Fruit fly (Drosophila melanogaster) Kc167 (cell line): ENCODE measurements around the gene CG44094.

Experiments used
- Myc ChIP-seq: fragments of >200 bp; optimal IDR thresholded peaks from 2 replicates; lab custom pipeline; 2017; ENCODE audit warnings: missing external identifiers
- Sin3A ChIP-seq: fragments of >200 bp; optimal IDR thresholded peaks from 2 replicates; lab custom pipeline; 2018; ENCODE audit warnings: missing external identifiers
- h ChIP-seq: fragments of >200 bp; optimal IDR thresholded peaks from 3 replicates; lab custom pipeline; 2018; ENCODE audit warnings: missing external identifiers
- insv ChIP-seq: fragments of >200 bp; optimal IDR thresholded peaks from 3 replicates; lab custom pipeline; 2018; ENCODE audit warnings: missing external identifiers
- psq ChIP-seq: fragments of >200 bp; optimal IDR thresholded peaks from 2 replicates; lab custom pipeline; 2017; ENCODE audit warnings: missing external identifiers
- ttk ChIP-seq: sonication (Bioruptor generic); optimal IDR thresholded peaks from 2 replicates; lab custom pipeline; 2017; ENCODE audit warnings: missing external identifiers

Gene CG44094

DNA sequence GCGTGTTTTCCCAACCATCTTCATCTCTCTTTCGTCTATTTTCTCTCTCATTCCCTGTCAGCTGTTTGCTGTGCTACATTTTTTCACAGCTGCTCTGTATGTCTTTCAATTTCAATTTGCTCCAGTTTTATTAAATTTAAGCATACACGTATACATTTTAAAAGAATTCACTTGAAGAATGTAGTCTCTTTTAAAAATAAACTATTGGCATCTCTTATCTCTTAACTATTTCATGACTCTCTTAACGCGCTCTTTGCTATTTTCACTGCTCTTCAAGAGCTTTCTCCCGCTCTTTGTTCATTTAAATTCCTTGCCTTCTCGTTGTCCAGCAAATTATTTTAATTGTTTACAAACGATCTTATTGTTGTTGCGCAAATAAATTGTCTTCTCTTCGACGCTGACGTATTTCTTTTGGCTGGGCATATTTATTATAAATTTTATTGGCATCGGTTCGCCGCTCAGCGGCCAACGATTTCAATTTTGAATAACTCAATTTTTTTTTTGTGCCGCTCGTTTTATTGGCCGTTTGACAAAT lies 3.7 kb upstream of the CG44094 start:
- TF ChIP-seq psq (lab: Kevin White, UChicago), result no peak
- TF ChIP-seq Sin3A (lab: Kevin White, UChicago), result no peak
- TF ChIP-seq h (lab: Kevin White, UChicago), result no peak
- TF ChIP-seq Myc (lab: Kevin White, UChicago), result no peak
- TF ChIP-seq ttk, result no peak
- no peak for TF ChIP-seq insv (lab: Kevin White, UChicago)

dm6 chr3R:14577803-14578493 lies 1.5 kb upstream of the CG44094 start:
- TF ChIP-seq Sin3A (lab: Kevin White, UChicago) (no peak), ttk (no peak), Myc (lab: Kevin White, UChicago) (no peak), psq (lab: Kevin White, UChicago) (no peak), insv (lab: Kevin White, UChicago) (no peak), h (lab: Kevin White, UChicago) (no peak)

dm6 chr3R:14576692-14577646 lies 558 bp upstream of the CG44094 start, which contains the start of gene stumps:
stumps (plus strand) TSS chr3R:14577217.
- TF ChIP-seq psq (lab: Kevin White, UChicago) (no peak), Sin3A (lab: Kevin White, UChicago) (no peak), h (lab: Kevin White, UChicago) (no peak), Myc (lab: Kevin White, UChicago) (no peak), insv (lab: Kevin White, UChicago) (no peak), ttk (no peak)

- TF ChIP-seq Myc (lab: Kevin White, UChicago) (no peak), h (lab: Kevin White, UChicago) (no peak), psq (lab: Kevin White, UChicago) (peak; percentile 90), ttk (no peak), insv (lab: Kevin White, UChicago) (no peak), Sin3A (lab: Kevin White, UChicago) (no peak)
Measured at dm6 chr3R:14575718-14576187, 658 bp downstream of the CG44094 start, which contains the start of gene CG7987. CG7987 (minus strand) TSS chr3R:14575887.

DNA sequence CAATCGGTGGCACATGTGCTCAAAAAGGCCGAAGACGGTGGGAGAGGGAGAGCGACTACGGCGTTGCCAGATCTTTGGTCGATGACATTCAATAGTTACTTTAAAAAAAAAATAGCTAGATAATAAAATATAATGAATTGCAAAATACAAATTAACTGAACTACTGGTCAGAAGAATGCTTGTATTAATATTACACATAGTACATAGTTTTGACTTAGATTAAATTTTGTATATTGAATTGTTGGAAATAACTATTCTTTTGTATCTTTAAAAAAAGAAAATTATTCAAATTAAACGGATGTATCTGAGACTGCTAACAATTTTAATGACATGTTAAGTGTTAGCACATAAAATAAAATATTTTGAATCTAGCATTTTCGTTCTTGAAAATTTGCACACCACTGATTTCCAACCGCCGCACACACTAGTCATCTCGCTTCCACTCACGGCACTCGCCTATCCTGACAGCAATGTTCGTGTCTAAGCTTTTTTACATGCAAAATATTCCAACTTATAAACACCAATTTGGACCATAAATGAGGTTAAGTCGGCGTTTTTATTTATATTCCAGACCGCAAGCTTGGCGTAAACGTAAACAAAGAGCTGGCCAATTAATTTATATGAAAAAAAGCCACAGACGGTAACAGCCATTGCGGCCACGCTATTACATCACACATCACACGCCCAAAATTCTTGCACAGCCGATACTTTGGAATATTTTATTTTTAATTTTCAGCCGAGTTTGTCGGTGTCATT lies 1.3 kb downstream of the CG44094 start:
- TF ChIP-seq insv (lab: Kevin White, UChicago) (no peak), h (lab: Kevin White, UChicago) (no peak), ttk (no peak), psq (lab: Kevin White, UChicago) (no peak), Myc (lab: Kevin White, UChicago) (no peak), Sin3A (lab: Kevin White, UChicago) (no peak)

dm6 chr3R:14569411-14570107 lies 6.9 kb downstream of the CG44094 start, which contains the start of gene Cys:
Cys (minus strand) TSS chr3R:14569644.
- TF ChIP-seq h (lab: Kevin White, UChicago), result no peak
- no peak for TF ChIP-seq ttk
- no peak for TF ChIP-seq Sin3A (lab: Kevin White, UChicago)

- no peak for TF ChIP-seq psq (lab: Kevin White, UChicago)
- no peak for TF ChIP-seq Sin3A (lab: Kevin White, UChicago)
- no peak for TF ChIP-seq ttk
- TF ChIP-seq Myc (lab: Kevin White, UChicago), result no peak
Measured at dm6 chr3R:14568501-14569137, 7.8 kb downstream of the CG44094 start, which contains the start of gene CG8066. CG8066 (minus strand) TSS chr3R:14568847.

DNA sequence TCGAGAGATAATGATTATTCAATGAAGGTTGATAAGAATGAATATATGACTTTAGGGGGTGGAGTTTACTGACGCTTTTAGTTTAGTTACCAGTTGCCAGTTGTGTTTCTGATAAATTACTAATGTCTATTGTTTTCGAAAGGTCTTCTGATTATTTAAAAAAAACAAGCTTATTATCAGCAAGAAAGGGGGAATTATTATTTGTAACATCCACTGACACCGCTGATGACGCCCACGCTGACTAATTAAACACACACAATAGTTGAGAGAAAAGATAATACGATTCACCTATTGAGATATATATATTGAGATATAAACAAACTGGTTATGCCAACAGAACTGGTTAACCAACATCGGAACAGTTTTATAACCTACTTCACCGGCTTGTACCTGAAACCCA lies 8.6 kb downstream of the CG44094 start:
- TF ChIP-seq Myc (lab: Kevin White, UChicago), result no peak
- no peak for TF ChIP-seq h (lab: Kevin White, UChicago)
- TF ChIP-seq Sin3A (lab: Kevin White, UChicago), result no peak
- TF ChIP-seq psq (lab: Kevin White, UChicago), result no peak

DNA sequence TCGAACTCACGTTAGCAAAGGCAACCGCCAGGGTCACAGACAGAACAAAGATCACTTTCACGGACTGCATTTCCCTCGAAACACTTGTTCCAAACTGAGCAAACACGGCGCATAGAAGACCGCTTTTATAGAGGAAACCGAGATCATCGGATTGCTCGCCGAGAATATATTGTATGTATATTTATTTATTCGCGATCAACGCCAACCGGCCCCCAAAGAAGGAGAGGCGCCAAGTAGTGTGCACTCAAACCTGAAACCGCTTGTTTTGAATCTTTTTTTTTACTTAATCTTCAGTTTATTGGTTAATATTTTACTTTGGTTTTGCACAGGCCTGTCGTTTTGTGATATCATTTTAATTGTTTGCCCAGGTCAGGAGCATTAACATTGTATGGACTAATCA lies 9.1 kb downstream of the CG44094 start, which contains the start of gene CG31313:
TSS of gene CG31313 (minus strand) at position 101 of the 400 bp plus-strand sequence.
- no peak for TF ChIP-seq Sin3A (lab: Kevin White, UChicago)
- no peak for TF ChIP-seq h (lab: Kevin White, UChicago)
- no peak for TF ChIP-seq insv (lab: Kevin White, UChicago)
- TF ChIP-seq ttk, result no peak
- TF ChIP-seq Myc (lab: Kevin White, UChicago), result no peak
- TF ChIP-seq psq (lab: Kevin White, UChicago), result no peak
